Worm (Caenorhabditis elegans): ENCODE results near the gene cest-6.

DNA sequence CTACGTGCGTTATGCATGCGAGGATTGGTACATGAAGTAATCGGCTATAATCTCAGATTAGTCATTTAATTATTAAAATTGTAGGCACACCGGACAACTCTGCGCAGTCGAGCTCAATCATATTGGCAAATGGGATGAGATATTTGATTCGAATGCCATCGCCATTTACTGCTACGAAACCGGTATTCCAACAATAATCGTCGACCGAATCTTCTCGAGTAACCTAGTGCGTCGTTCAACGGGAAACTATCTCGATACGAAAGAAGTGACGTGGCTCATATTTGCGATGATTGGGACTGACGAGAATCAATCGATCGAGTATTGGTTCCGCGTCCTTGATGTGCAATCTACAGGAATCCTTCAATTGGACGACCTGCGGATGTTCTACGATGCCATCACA lies 23.7 kb downstream of the cest-6 start:
- TF ChIP-seq him-1 (tag; optimal IDR thresholded peaks at IDR 0.05) (no peak), W03F9.2 (tag; optimal IDR thresholded peaks at IDR 0.05) (no peak)
